Worm (Caenorhabditis elegans) whole organism, L4 larva: ENCODE data around the gene ttc-4.
A peak's percentile ranks its signal among the peaks of the same experiment; 100 is the strongest.

Experiments
- R02D3.7 ChIP-seq: fragments of 150-350 bp; sonication (generic microtip); optimal IDR thresholded peaks from 3 replicates; lab custom pipeline; 2014; ENCODE audit warnings: missing biosample characterization, missing genetic modification characterization
- hmg-1.1 ChIP-seq: fragments of 200-800 bp; sonication (Bioruptor generic); IDR thresholded peaks from 2 replicates; pipeline ENCODE4 v1.3.6; 2022; ENCODE audit warnings: missing genetic modification reagents, missing genetic modification characterization, missing compliant biosample characterization
- lsy-2 ChIP-seq, 2 experiments: fragments of 150-350 bp in 1 of 2; sonication (generic microtip) in 1 of 2; optimal IDR thresholded peaks; 2 replicates each; lab custom pipeline; 2014 to 2017; ENCODE audit warnings: missing biosample characterization in 2 of 2, missing genetic modification characterization in 2 of 2
- ztf-7 ChIP-seq: fragments of 150-350 bp; optimal IDR thresholded peaks from 2 replicates; lab custom pipeline; 2014; ENCODE audit warnings: missing biosample characterization, missing genetic modification characterization

DNA sequence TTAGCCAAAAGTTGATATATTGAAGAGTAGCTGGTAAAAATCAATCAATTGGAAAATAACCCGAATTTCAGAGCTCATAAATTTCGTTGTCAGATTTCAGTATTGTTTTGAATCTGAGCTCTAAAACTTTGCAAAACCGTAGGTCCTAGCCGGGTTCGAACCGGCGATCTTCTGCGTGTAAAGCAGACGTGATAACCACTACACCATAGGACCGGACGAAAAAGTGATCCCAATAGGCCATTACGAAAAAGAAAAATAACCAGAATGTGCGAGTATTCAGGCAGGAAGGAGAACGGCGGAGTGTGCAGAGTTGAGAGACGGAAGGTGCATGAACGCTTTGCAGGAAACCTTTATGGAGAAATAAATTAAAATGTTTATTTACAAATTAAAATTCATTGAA, 17.5 kb upstream of the ttc-4 start:
- TF ChIP-seq R02D3.7 (tag; lab: Kevin White, UChicago) (no peak), hmg-1.1 (GFP tag; lab: Robert Waterston, UW) (peak; percentile 80), ztf-7 (tag; lab: Kevin White, UChicago) (peak; percentile 25), lsy-2 (tag; optimal IDR thresholded peaks at IDR 0.05; lab: Kevin White, UChicago) (no peak)
